Worm (Caenorhabditis elegans) whole organism, young adult: ENCODE data around the gene pho-12.

Experiments used
- F39B2.1 ChIP-seq: fragments of 200-800 bp; sonication (Bioruptor generic); IDR thresholded peaks from 2 replicates; pipeline ENCODE4 v1.3.6; 2022; ENCODE audit warnings: missing genetic modification reagents, missing genetic modification characterization, missing compliant biosample characterization
- Y53F4B.3 ChIP-seq: fragments of 200-800 bp; sonication (Bioruptor generic); IDR thresholded peaks from 2 replicates; pipeline ENCODE4 v1.3.6; 2022; ENCODE audit warnings: missing genetic modification reagents, missing genetic modification characterization, missing compliant biosample characterization
- ama-1 ChIP-seq, 3 experiments: fragments of 150-350 bp in 1 of 3; sonication (generic microtip) in 2 of 3; optimal IDR thresholded peaks; 2 replicates each; lab custom pipeline; 2014 to 2018; ENCODE audit warnings: missing biosample characterization in 2 of 3, missing genetic modification characterization in 2 of 3, missing genetic modification reagents in 2 of 3
- dpl-1 ChIP-seq: fragments of 150-350 bp; optimal IDR thresholded peaks from 2 replicates; lab custom pipeline; 2014; ENCODE audit warnings: missing biosample characterization, missing genetic modification reagents, missing genetic modification characterization
- him-1 ChIP-seq: sonication (generic microtip); optimal IDR thresholded peaks from 2 replicates; lab custom pipeline; 2016; ENCODE audit warnings: missing genotype, missing genetic modification reagents, missing genetic modification characterization, missing compliant biosample characterization
- hrde-1 ChIP-seq: sonication (generic microtip); optimal IDR thresholded peaks from 2 replicates; lab custom pipeline; 2016; ENCODE audit warnings: missing genetic modification characterization, mild to moderate bottlenecking, missing compliant biosample characterization, moderate library complexity, missing genotype, missing genetic modification reagents, borderline replicate concordance
- nfyb-1 ChIP-seq: fragments of 200-800 bp; sonication (Bioruptor generic); IDR thresholded peaks from 2 replicates; pipeline ENCODE4 v1.3.6; 2022; ENCODE audit warnings: missing genetic modification reagents, missing genetic modification characterization, missing compliant biosample characterization
- somi-1 ChIP-seq: fragments of 200-800 bp; sonication (Bioruptor generic); optimal IDR thresholded peaks from 2 replicates; lab custom pipeline; 2018; ENCODE audit warnings: mild to moderate bottlenecking, missing genetic modification characterization, missing compliant biosample characterization
- tlf-1 ChIP-seq: fragments of 200-800 bp; sonication (Bioruptor generic); optimal IDR thresholded peaks from 2 replicates; lab custom pipeline; 2018; ENCODE audit warnings: mild to moderate bottlenecking, missing genetic modification characterization, missing compliant biosample characterization
- unc-62 ChIP-seq: fragments of 150-350 bp; optimal IDR thresholded peaks from 2 replicates; lab custom pipeline; 2014; ENCODE audit warnings: missing biosample characterization, missing genetic modification reagents, missing genetic modification characterization
- zim-3 ChIP-seq: sonication (generic microtip); optimal IDR thresholded peaks from 2 replicates; lab custom pipeline; 2017; ENCODE audit warnings: mild to moderate bottlenecking, missing genetic modification characterization, moderate library complexity, missing compliant biosample characterization

DNA sequence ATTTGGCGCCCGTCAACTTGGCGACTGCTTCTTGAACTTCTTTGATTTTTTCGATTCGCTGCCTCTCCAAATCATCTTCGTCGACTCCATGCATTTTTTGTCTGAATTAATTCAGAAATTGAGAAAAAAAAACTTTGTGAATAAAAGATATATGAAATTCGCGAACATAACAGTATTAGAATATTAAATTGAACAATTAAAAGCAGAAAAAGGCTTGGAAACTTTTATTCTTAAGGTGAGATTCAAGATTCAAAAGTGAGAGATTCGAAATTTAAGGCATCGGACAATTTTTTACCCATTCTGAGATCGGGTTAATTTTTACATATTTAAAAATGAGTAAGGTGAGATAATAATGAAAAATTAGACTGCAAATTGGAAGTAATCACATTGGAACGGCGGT lies 26.7 kb downstream of the pho-12 start, which contains the start of gene F33G12.3:
- no peak for TF ChIP-seq zim-3
- TF ChIP-seq tlf-1, result no peak
- no peak for TF ChIP-seq nfyb-1 (GFP tag; lab: Robert Waterston, UW)
- TF ChIP-seq unc-62, result no peak
- no peak for TF ChIP-seq ama-1 (optimal IDR thresholded peaks at IDR 0.05; lab: Kevin White, UChicago)
- TF ChIP-seq ama-1 (GFP tag; optimal IDR thresholded peaks at IDR 0.05; lab: Kevin White, UChicago), result no peak
- TF ChIP-seq Y53F4B.3 (GFP tag; lab: Robert Waterston, UW), result no peak
- TF ChIP-seq hrde-1 (tag; lab: Kevin White, UChicago), result no peak
- TF ChIP-seq him-1 (tag; lab: Kevin White, UChicago), result no peak
- no peak for TF ChIP-seq dpl-1 (GFP tag; lab: Kevin White, UChicago)
- TF ChIP-seq somi-1 (GFP tag; lab: Kevin White, UChicago), result no peak
- TF ChIP-seq F39B2.1 (GFP tag; lab: Robert Waterston, UW), result no peak
